Worm (Caenorhabditis elegans) whole organism, L2 larva: ENCODE data around the gene F02H6.6.

Source experiments
- C34F6.9 ChIP-seq: fragments of 150-350 bp; optimal IDR thresholded peaks from 2 replicates; lab custom pipeline; 2014; ENCODE audit warnings: missing biosample characterization, missing genetic modification characterization
- F13H6.1 ChIP-seq: sonication (generic microtip); optimal IDR thresholded peaks from 2 replicates; lab custom pipeline; 2016; ENCODE audit warnings: missing genetic modification characterization, missing compliant biosample characterization
- R02D3.7 ChIP-seq: fragments of 150-350 bp; optimal IDR thresholded peaks from 2 replicates; lab custom pipeline; 2014; ENCODE audit warnings: missing biosample characterization, missing genetic modification characterization
- Y55F3AM.14 ChIP-seq: fragments of 200-800 bp; sonication (Bioruptor generic); optimal IDR thresholded peaks from 2 replicates; lab custom pipeline; 2018; ENCODE audit warnings: mild to moderate bottlenecking, missing genetic modification characterization, missing compliant biosample characterization
- ZK546.5 ChIP-seq: sonication (generic microtip); optimal IDR thresholded peaks from 2 replicates; lab custom pipeline; 2017; ENCODE audit warnings: missing biosample characterization, missing genetic modification characterization
- alr-1 ChIP-seq: fragments of 150-350 bp; optimal IDR thresholded peaks from 2 replicates; lab custom pipeline; 2014; ENCODE audit warnings: missing biosample characterization, missing genetic modification characterization
- aly-2 ChIP-seq: fragments of 150-350 bp; optimal IDR thresholded peaks from 2 replicates; lab custom pipeline; 2014; ENCODE audit warnings: missing biosample characterization, missing genetic modification characterization
- ama-1 ChIP-seq: fragments of 150-350 bp; optimal IDR thresholded peaks from 2 replicates; lab custom pipeline; 2018; ENCODE audit warnings: inconsistent platforms
- blmp-1 ChIP-seq: sonication (generic microtip); optimal IDR thresholded peaks from 2 replicates; lab custom pipeline; 2017; ENCODE audit warnings: missing genetic modification characterization, mild to moderate bottlenecking, missing compliant biosample characterization, antibody characterized with exemption, moderate library complexity; ENCODE audit not compliant: insufficient read depth
- ceh-16 ChIP-seq: fragments of 150-350 bp; optimal IDR thresholded peaks from 2 replicates; lab custom pipeline; 2014; ENCODE audit warnings: missing biosample characterization, missing genetic modification characterization
- ceh-82 ChIP-seq: fragments of 150-350 bp; optimal IDR thresholded peaks from 2 replicates; lab custom pipeline; 2014; ENCODE audit warnings: missing biosample characterization, missing genetic modification characterization
- crh-2 ChIP-seq: sonication (generic microtip); optimal IDR thresholded peaks from 2 replicates; lab custom pipeline; 2017; ENCODE audit warnings: missing biosample characterization, missing genetic modification characterization
- dmd-4 ChIP-seq: sonication (generic microtip); optimal IDR thresholded peaks from 2 replicates; lab custom pipeline; 2017; ENCODE audit warnings: missing biosample characterization, missing genetic modification characterization
- egl-27 ChIP-seq: sonication (generic microtip); optimal IDR thresholded peaks from 3 replicates; lab custom pipeline; 2017; ENCODE audit warnings: missing biosample characterization, missing genetic modification reagents, missing genetic modification characterization
- elt-1 ChIP-seq: fragments of 150-350 bp; optimal IDR thresholded peaks from 2 replicates; lab custom pipeline; 2014; ENCODE audit warnings: missing biosample characterization, missing genetic modification characterization
- elt-3 ChIP-seq: sonication (generic microtip); optimal IDR thresholded peaks from 2 replicates; lab custom pipeline; 2017; ENCODE audit warnings: missing biosample characterization, missing genetic modification characterization
- fos-1 ChIP-seq: fragments of 150-350 bp; optimal IDR thresholded peaks from 2 replicates; lab custom pipeline; 2014; ENCODE audit warnings: missing biosample characterization, missing genetic modification characterization
- gmeb-1 ChIP-seq: fragments of 150-350 bp; optimal IDR thresholded peaks from 2 replicates; lab custom pipeline; 2014; ENCODE audit warnings: missing biosample characterization, missing genetic modification characterization
- lin-11 ChIP-seq: fragments of 150-350 bp; sonication (generic microtip); optimal IDR thresholded peaks from 2 replicates; lab custom pipeline; 2014; ENCODE audit warnings: missing biosample characterization, missing genetic modification characterization, inconsistent platforms, mixed read lengths
- lin-13 ChIP-seq: fragments of 150-350 bp; optimal IDR thresholded peaks from 2 replicates; lab custom pipeline; 2014; ENCODE audit warnings: missing biosample characterization, missing genetic modification reagents, missing genetic modification characterization
- lin-39 ChIP-seq: fragments of 150-350 bp; optimal IDR thresholded peaks from 2 replicates; lab custom pipeline; 2014; ENCODE audit warnings: missing biosample characterization, missing genetic modification reagents, missing genetic modification characterization
- lsy-2 ChIP-seq, 2 experiments: fragments of 150-350 bp in 1 of 2; sonication (generic microtip) in 1 of 2; optimal IDR thresholded peaks; 2 replicates each; lab custom pipeline; 2014 to 2017; ENCODE audit warnings: missing biosample characterization in 2 of 2, missing genetic modification characterization in 2 of 2
- mab-5 ChIP-seq: fragments of 150-350 bp; optimal IDR thresholded peaks from 2 replicates; lab custom pipeline; 2014; ENCODE audit warnings: missing biosample characterization, missing genetic modification characterization
- mbf-1 ChIP-seq: sonication (generic microtip); optimal IDR thresholded peaks from 2 replicates; lab custom pipeline; 2017; ENCODE audit warnings: missing biosample characterization, missing genetic modification characterization
- mdl-1 ChIP-seq, 2 experiments: fragments of 150-350 bp in 1 of 2; sonication (generic microtip) in 1 of 2; optimal IDR thresholded peaks; 2 replicates each; lab custom pipeline; 2017; ENCODE audit warnings: missing biosample characterization in 2 of 2, missing genetic modification characterization in 2 of 2
- nhr-10 ChIP-seq: sonication (generic microtip); optimal IDR thresholded peaks from 2 replicates; lab custom pipeline; 2017; ENCODE audit warnings: missing biosample characterization, missing genetic modification characterization
- nhr-11 ChIP-seq: fragments of 150-350 bp; optimal IDR thresholded peaks from 2 replicates; lab custom pipeline; 2014; ENCODE audit warnings: missing biosample characterization, missing genetic modification characterization
- nhr-12 ChIP-seq: fragments of 150-350 bp; optimal IDR thresholded peaks from 2 replicates; lab custom pipeline; 2014; ENCODE audit warnings: missing biosample characterization, missing genetic modification characterization
- nhr-129 ChIP-seq: fragments of 150-350 bp; optimal IDR thresholded peaks from 2 replicates; lab custom pipeline; 2014; ENCODE audit warnings: missing biosample characterization, missing genetic modification characterization
- nhr-21 ChIP-seq: fragments of 150-350 bp; optimal IDR thresholded peaks from 2 replicates; lab custom pipeline; 2014; ENCODE audit warnings: missing biosample characterization, missing genetic modification characterization
- nhr-23 ChIP-seq: fragments of 150-350 bp; optimal IDR thresholded peaks from 2 replicates; lab custom pipeline; 2014; ENCODE audit warnings: missing biosample characterization, missing genetic modification reagents, missing genetic modification characterization
- nhr-237 ChIP-seq: fragments of 150-350 bp; optimal IDR thresholded peaks from 2 replicates; lab custom pipeline; 2014; ENCODE audit warnings: missing biosample characterization, missing genetic modification characterization
- nhr-25 ChIP-seq: fragments of 150-350 bp; sonication (generic microtip); optimal IDR thresholded peaks from 3 replicates; lab custom pipeline; 2014; ENCODE audit warnings: missing biosample characterization, missing genetic modification characterization
- nhr-6 ChIP-seq: fragments of 150-350 bp; optimal IDR thresholded peaks from 2 replicates; lab custom pipeline; 2014; ENCODE audit warnings: missing biosample characterization, missing genetic modification characterization
- nhr-77 ChIP-seq: fragments of 150-350 bp; optimal IDR thresholded peaks from 2 replicates; lab custom pipeline; 2014; ENCODE audit warnings: missing biosample characterization, missing genetic modification characterization
- peb-1 ChIP-seq: fragments of 150-350 bp; optimal IDR thresholded peaks from 2 replicates; lab custom pipeline; 2014; ENCODE audit warnings: missing biosample characterization, missing genetic modification characterization
- sem-4 ChIP-seq: fragments of 150-350 bp; optimal IDR thresholded peaks from 2 replicates; lab custom pipeline; 2014; ENCODE audit warnings: missing biosample characterization, missing genetic modification reagents, missing genetic modification characterization
- skn-1 ChIP-seq: sonication (generic microtip); optimal IDR thresholded peaks from 2 replicates; lab custom pipeline; 2017; ENCODE audit warnings: missing biosample characterization, missing genetic modification characterization
- sma-3 ChIP-seq: sonication (generic microtip); optimal IDR thresholded peaks from 2 replicates; lab custom pipeline; 2016; ENCODE audit warnings: missing genetic modification reagents, missing genetic modification characterization, missing compliant biosample characterization
- sma-9 ChIP-seq, 2 experiments: fragments of 150-350 bp in 1 of 2; sonication (generic microtip) in 1 of 2; optimal IDR thresholded peaks; 2 replicates each; lab custom pipeline; 2014 to 2016; ENCODE audit warnings: missing genetic modification characterization in 2 of 2, mild to moderate bottlenecking in 1 of 2, missing biosample characterization in 1 of 2, missing compliant biosample characterization in 1 of 2, missing genetic modification reagents in 1 of 2, moderate library complexity in 1 of 2
- snpc-4 ChIP-seq: fragments of 150-350 bp; optimal IDR thresholded peaks from 2 replicates; lab custom pipeline; 2014; ENCODE audit warnings: missing biosample characterization, missing genetic modification characterization
- unc-39 ChIP-seq: fragments of 150-350 bp; optimal IDR thresholded peaks from 2 replicates; lab custom pipeline; 2014; ENCODE audit warnings: missing biosample characterization, missing genetic modification characterization
- unc-55 ChIP-seq: fragments of 150-350 bp; sonication (generic microtip); optimal IDR thresholded peaks from 3 replicates; lab custom pipeline; 2014; ENCODE audit warnings: missing biosample characterization, missing genetic modification reagents, missing genetic modification characterization
- unc-62 ChIP-seq: fragments of 150-350 bp; optimal IDR thresholded peaks from 2 replicates; lab custom pipeline; 2014; ENCODE audit warnings: missing biosample characterization, missing genetic modification reagents, missing genetic modification characterization
- zag-1 ChIP-seq: fragments of 150-350 bp; optimal IDR thresholded peaks from 2 replicates; lab custom pipeline; 2014; ENCODE audit warnings: missing biosample characterization, missing genetic modification characterization
- ztf-1 ChIP-seq: fragments of 200-800 bp; sonication (Bioruptor generic); conservative IDR thresholded peaks from 2 replicates; pipeline ENCODE4 v1.3.6; 2022; ENCODE audit warnings: missing genetic modification characterization, missing compliant biosample characterization
- ztf-11 ChIP-seq: sonication (generic microtip); optimal IDR thresholded peaks from 2 replicates; lab custom pipeline; 2017; ENCODE audit warnings: missing biosample characterization, missing genetic modification characterization
- ztf-4 ChIP-seq: fragments of 150-350 bp; optimal IDR thresholded peaks from 2 replicates; lab custom pipeline; 2014; ENCODE audit warnings: missing biosample characterization, missing genetic modification characterization

Gene F02H6.6

ce11 chrIV:14219714-14220113 lies 11.0 kb downstream of the F02H6.6 start, which contains the start of gene sqrd-1:
Gene sqrd-1 (plus strand): TSS chrIV:14219871.
- TF ChIP-seq nhr-77 (tag; lab: Kevin White, UChicago), result no peak
- TF ChIP-seq snpc-4 (tag; lab: Kevin White, UChicago), result no peak
- no peak for TF ChIP-seq aly-2 (tag; lab: Kevin White, UChicago)
- no peak for TF ChIP-seq alr-1 (tag; lab: Kevin White, UChicago)
- TF ChIP-seq unc-39 (tag; lab: Kevin White, UChicago), result no peak
- TF ChIP-seq lin-39 (tag; lab: Kevin White, UChicago), result no peak
- TF ChIP-seq lin-11 (tag; lab: Kevin White, UChicago), result no peak
- no peak for TF ChIP-seq unc-62 (GFP tag; lab: Kevin White, UChicago)
- TF ChIP-seq F13H6.1 (tag; lab: Kevin White, UChicago), result peak; percentile 10
- TF ChIP-seq unc-55, result no peak
- TF ChIP-seq elt-3, result no peak
- TF ChIP-seq elt-1 (tag; lab: Kevin White, UChicago), result peak; percentile 15
- no peak for TF ChIP-seq ztf-11 (tag; lab: Kevin White, UChicago)
- TF ChIP-seq gmeb-1 (tag; lab: Kevin White, UChicago), result peak; percentile 36
- TF ChIP-seq sem-4 (tag; lab: Kevin White, UChicago), result no peak
- no peak for TF ChIP-seq blmp-1 (tag; lab: Kevin White, UChicago)
- TF ChIP-seq nhr-11, result no peak
- TF ChIP-seq mdl-1 (tag; optimal IDR thresholded peaks at IDR 0.05; lab: Kevin White, UChicago), result no peak
- peak; percentile 15 for TF ChIP-seq C34F6.9 (tag; lab: Kevin White, UChicago)
- no peak for TF ChIP-seq nhr-23 (tag; lab: Kevin White, UChicago)
- no peak for TF ChIP-seq sma-3
- TF ChIP-seq fos-1 (tag; lab: Kevin White, UChicago), result peak; percentile 1
- no peak for TF ChIP-seq Y55F3AM.14
- no peak for TF ChIP-seq skn-1 (tag; lab: Kevin White, UChicago)
- no peak for TF ChIP-seq lin-13 (GFP tag; lab: Kevin White, UChicago)
- peak in 1 of 2 experiments; percentile 51 for TF ChIP-seq lsy-2 (tag; optimal IDR thresholded peaks at IDR 0.05; lab: Kevin White, UChicago)
- peak; percentile 71 for TF ChIP-seq sma-9 (GFP tag; optimal IDR thresholded peaks at IDR 0.05; lab: Kevin White, UChicago)
- TF ChIP-seq sma-9 (tag; optimal IDR thresholded peaks at IDR 0.05; lab: Kevin White, UChicago), result no peak
- no peak for TF ChIP-seq R02D3.7 (tag; lab: Kevin White, UChicago)
- no peak for TF ChIP-seq mbf-1 (tag; lab: Kevin White, UChicago)
- TF ChIP-seq ceh-82 (tag; lab: Kevin White, UChicago), result no peak
- peak; percentile 41 for TF ChIP-seq nhr-25
- peak; percentile 95 for TF ChIP-seq nhr-129 (tag; lab: Kevin White, UChicago)
- TF ChIP-seq crh-2 (tag; lab: Kevin White, UChicago), result no peak
- TF ChIP-seq dmd-4, result no peak
- TF ChIP-seq ztf-4 (tag; lab: Kevin White, UChicago), result no peak
- no peak for TF ChIP-seq ZK546.5 (tag; lab: Kevin White, UChicago)
- no peak for TF ChIP-seq nhr-21 (tag; lab: Kevin White, UChicago)
- no peak for TF ChIP-seq ceh-16 (tag; lab: Kevin White, UChicago)
- TF ChIP-seq peb-1 (tag; lab: Kevin White, UChicago), result no peak
- TF ChIP-seq ama-1 (lab: Kevin White, UChicago), result peak; percentile 40
- no peak for TF ChIP-seq nhr-6 (tag; lab: Kevin White, UChicago)
- no peak for TF ChIP-seq ztf-1 (GFP tag; lab: Robert Waterston, UW)
- TF ChIP-seq mab-5, result no peak
- no peak for TF ChIP-seq nhr-12 (tag; lab: Kevin White, UChicago)
- no peak for TF ChIP-seq zag-1 (tag; lab: Kevin White, UChicago)
- TF ChIP-seq nhr-237, result no peak
- TF ChIP-seq nhr-10, result no peak
- TF ChIP-seq egl-27 (tag; lab: Kevin White, UChicago), result no peak
- TF ChIP-seq, all 48 proteins: peak for 10
